Fruit fly (Drosophila melanogaster): Measurements from ENCODE around the gene BG642312.

BG642312 gene

dm6 chr3L:6217212-6217611, 16.0 kb downstream of the BG642312 start (continued):
- peak; percentile 65 for TF ChIP-seq Hsf (GFP tag; optimal IDR thresholded peaks at IDR 0.05)
- peak; percentile 66; the same call in 2 of the 3 replicates for TF ChIP-seq tgo (GFP tag; IDR thresholded peaks at IDR 0.05)
- TF ChIP-seq sc (optimal IDR thresholded peaks at IDR 0.05) = no peak
- TF ChIP-seq sc (GFP tag; optimal IDR thresholded peaks at IDR 0.05) = peak; percentile 56
- TF ChIP-seq E2f2 (GFP tag; IDR thresholded peaks at IDR 0.05) = peak; percentile 32; the same call in 1 of the 2 replicates
- peak; percentile 19 for TF ChIP-seq trh (GFP tag; optimal IDR thresholded peaks at IDR 0.05)
- TF ChIP-seq dysf (GFP tag; IDR thresholded peaks at IDR 0.05) = peak; percentile 48; the same call in 1 of the 3 replicates
- peak; percentile 13 for TF ChIP-seq CG18476 (GFP tag; optimal IDR thresholded peaks at IDR 0.05)
- no peak for TF ChIP-seq CG17186 (GFP tag; optimal IDR thresholded peaks at IDR 0.05)
- no peak for TF ChIP-seq TFAM (GFP tag; optimal IDR thresholded peaks at IDR 0.05)
- no peak for TF ChIP-seq CG10565 (GFP tag; optimal IDR thresholded peaks at IDR 0.05)
- peak; percentile 77 for TF ChIP-seq CG2678 (tag; optimal IDR thresholded peaks at IDR 0.05)
- peak; percentile 36 for TF ChIP-seq bcd (GFP tag; optimal IDR thresholded peaks at IDR 0.05)
- no peak for TF ChIP-seq B-H2 (GFP tag; optimal IDR thresholded peaks at IDR 0.05)
- TF ChIP-seq CG14050 (GFP tag; IDR thresholded peaks at IDR 0.05) = peak; percentile 37; the same call in 1 of the 3 replicates
- TF ChIP-seq shn (GFP tag; optimal IDR thresholded peaks at IDR 0.05) = no peak
- no peak for TF ChIP-seq ab (GFP tag; optimal IDR thresholded peaks at IDR 0.05)
- peak; percentile 2 for TF ChIP-seq CG4854 (GFP tag; optimal IDR thresholded peaks at IDR 0.05)
- no peak for TF ChIP-seq BtbVII (GFP tag; optimal IDR thresholded peaks at IDR 0.05)
- TF ChIP-seq ac (GFP tag; optimal IDR thresholded peaks at IDR 0.05) = no peak
- peak; percentile 51; the same call in 1 of the 2 replicates for TF ChIP-seq CG14014 (GFP tag; IDR thresholded peaks at IDR 0.05)
- peak; percentile 8 for TF ChIP-seq CG15011 (GFP tag; optimal IDR thresholded peaks at IDR 0.05)
- TF ChIP-seq H2.0 (GFP tag; IDR thresholded peaks at IDR 0.05) = peak; percentile 66
- TF ChIP-seq crc (GFP tag; optimal IDR thresholded peaks at IDR 0.05) = peak; percentile 42
- no peak for TF ChIP-seq CG16813 (GFP tag; IDR thresholded peaks at IDR 0.05; ENCODE audit: partially characterized antibody)
- TF ChIP-seq CG18599 (GFP tag; optimal IDR thresholded peaks at IDR 0.05) = peak; percentile 38
- TF ChIP-seq zfh1 (GFP tag; IDR thresholded peaks at IDR 0.05) = peak; percentile 69; the same call in 2 of the 3 replicates
- TF ChIP-seq CG10366 (GFP tag; IDR thresholded peaks at IDR 0.05) = peak; percentile 71
- peak; percentile 74; the same call in 1 of the 2 replicates for TF ChIP-seq stc (GFP tag; IDR thresholded peaks at IDR 0.05)
- TF ChIP-seq Dek (tag; optimal IDR thresholded peaks at IDR 0.05) = peak; percentile 15
- no peak for TF ChIP-seq CG7928 (GFP tag; optimal IDR thresholded peaks at IDR 0.05)
- no peak for TF ChIP-seq CG17612 (GFP tag; IDR thresholded peaks at IDR 0.05)
- TF ChIP-seq Awh (GFP tag; IDR thresholded peaks at IDR 0.05) = peak; percentile 78
- peak; percentile 44 for TF ChIP-seq CG10654 (GFP tag; optimal IDR thresholded peaks at IDR 0.05)
- TF ChIP-seq dpn (GFP tag; optimal IDR thresholded peaks at IDR 0.05) = peak; percentile 38 to 54
- peak; percentile 22 to 75 for TF ChIP-seq Pdp1 (GFP tag; optimal IDR thresholded peaks at IDR 0.05)
- peak; percentile 24 for TF ChIP-seq CG2120 (GFP tag; optimal IDR thresholded peaks at IDR 0.05)
- TF ChIP-seq Hey (tag; optimal IDR thresholded peaks at IDR 0.05) = no peak
- peak; percentile 64 for TF ChIP-seq CG1602 (GFP tag; optimal IDR thresholded peaks at IDR 0.05)
- peak; percentile 35; the same call in 1 of the 2 replicates for TF ChIP-seq CG32532 (GFP tag; IDR thresholded peaks at IDR 0.05)
- peak; percentile 31 for TF ChIP-seq CG10147 (GFP tag; optimal IDR thresholded peaks at IDR 0.05)
- TF ChIP-seq CG3995 (GFP tag; optimal IDR thresholded peaks at IDR 0.05) = no peak
- peak; percentile 39 for TF ChIP-seq org-1 (GFP tag; optimal IDR thresholded peaks at IDR 0.05)
- TF ChIP-seq Ada2b (GFP tag; IDR thresholded peaks at IDR 0.05) = peak; percentile 39; the same call in 1 of the 2 replicates
- TF ChIP-seq HLH4C (GFP tag; IDR thresholded peaks at IDR 0.05; ENCODE audit: partially characterized antibody) = no peak
- peak; percentile 84 for TF ChIP-seq CG17829 (tag; optimal IDR thresholded peaks at IDR 0.05)
- TF ChIP-seq CG15269 (tag; optimal IDR thresholded peaks at IDR 0.05) = peak; percentile 60
- TF ChIP-seq Aef1 (GFP tag; IDR thresholded peaks at IDR 0.05) = peak; percentile 49; the same call in 1 of the 3 replicates
- peak; percentile 40 for TF ChIP-seq CG6813 (GFP tag; optimal IDR thresholded peaks at IDR 0.05)
- TF ChIP-seq repo (GFP tag; optimal IDR thresholded peaks at IDR 0.05) = no peak
- TF ChIP-seq CG3281 (GFP tag; optimal IDR thresholded peaks at IDR 0.05) = peak; percentile 11
